Fruit fly (Drosophila melanogaster) whole organism, adult: ENCODE measurements around the gene CG10068.

Experiments used
- CG11617 ChIP-seq: fragments of 200-800 bp; sonication (Bioruptor generic); optimal IDR thresholded peaks from 2 replicates; lab custom pipeline; 2017; ENCODE audit warnings: mild to moderate bottlenecking, missing biosample characterization, missing genetic modification reagents, missing genetic modification characterization
- CG12768 ChIP-seq: fragments of 200-800 bp; sonication (Bioruptor generic); optimal IDR thresholded peaks from 2 replicates; lab custom pipeline; 2017; ENCODE audit warnings: missing biosample characterization, missing genetic modification characterization, mild to moderate bottlenecking, moderate library complexity, missing genetic modification reagents
- CG14711 ChIP-seq: fragments of 200-800 bp; sonication (Bioruptor generic); optimal IDR thresholded peaks from 2 replicates; lab custom pipeline; 2018; ENCODE audit warnings: missing biosample characterization, mild to moderate bottlenecking, missing genetic modification characterization, moderate library complexity
- CG1620 ChIP-seq: fragments of 200-800 bp; sonication (Bioruptor generic); optimal IDR thresholded peaks from 2 replicates; lab custom pipeline; 2016; ENCODE audit warnings: missing biosample characterization, missing genetic modification characterization
- CG33017 ChIP-seq: fragments of 200-800 bp; sonication (Bioruptor generic); optimal IDR thresholded peaks from 2 replicates; lab custom pipeline; 2018; ENCODE audit warnings: missing biosample characterization, mild to moderate bottlenecking, missing genetic modification characterization, moderate library complexity
- CG5204 ChIP-seq: fragments of 200-800 bp; sonication (Bioruptor generic); optimal IDR thresholded peaks from 2 replicates; lab custom pipeline; 2016; ENCODE audit warnings: missing biosample characterization, missing genetic modification characterization
- CG7045 ChIP-seq: fragments of 200-800 bp; sonication (Bioruptor generic); optimal IDR thresholded peaks from 2 replicates; lab custom pipeline; 2017; ENCODE audit warnings: missing biosample characterization, mild to moderate bottlenecking, missing genetic modification characterization
- CG7101 ChIP-seq: fragments of 200-800 bp; sonication (Bioruptor generic); optimal IDR thresholded peaks from 2 replicates; lab custom pipeline; 2018; ENCODE audit warnings: missing biosample characterization, mild to moderate bottlenecking, missing genetic modification characterization, moderate library complexity
- Clk ChIP-seq: fragments of 200-800 bp; sonication (Bioruptor generic); optimal IDR thresholded peaks from 2 replicates; lab custom pipeline; 2017; ENCODE audit warnings: missing biosample characterization, missing genetic modification characterization
- Crg-1 ChIP-seq: fragments of 200-800 bp; sonication (Bioruptor generic); optimal IDR thresholded peaks from 2 replicates; lab custom pipeline; 2016; ENCODE audit warnings: missing biosample characterization, missing genetic modification characterization
- Hr96 ChIP-seq: fragments of 200-800 bp; sonication (Bioruptor generic); optimal IDR thresholded peaks from 2 replicates; lab custom pipeline; 2016; ENCODE audit warnings: missing biosample characterization, missing genetic modification characterization
- Mnt ChIP-seq: fragments of 200-800 bp; sonication (Bioruptor generic); optimal IDR thresholded peaks from 2 replicates; lab custom pipeline; 2016; ENCODE audit warnings: missing biosample characterization, mild to moderate bottlenecking, missing genetic modification characterization
- bab1 ChIP-seq: fragments of 200-800 bp; sonication (Bioruptor generic); optimal IDR thresholded peaks from 3 replicates; lab custom pipeline; 2019; ENCODE audit warnings: missing biosample characterization, mild to moderate bottlenecking, missing genetic modification characterization, moderate library complexity
- cic ChIP-seq: fragments of 200-800 bp; sonication (Bioruptor generic); optimal IDR thresholded peaks from 2 replicates; lab custom pipeline; 2017; ENCODE audit warnings: missing biosample characterization, mild to moderate bottlenecking, missing genetic modification characterization, moderate library complexity
- cnc ChIP-seq, 2 experiments: fragments of >200 bp; optimal IDR thresholded peaks; 2 replicates each; lab custom pipeline; 2017
- kay ChIP-seq: fragments of 200-800 bp; sonication (Bioruptor generic); peaks from one replicate; lab custom pipeline; 2016; ENCODE audit warnings: missing biosample characterization, missing genetic modification characterization, borderline replicate concordance
- ovo ChIP-seq: fragments of 200-800 bp; sonication (Bioruptor generic); optimal IDR thresholded peaks from 2 replicates; lab custom pipeline; 2016; ENCODE audit warnings: missing biosample characterization, missing genetic modification characterization
- pad ChIP-seq: fragments of 200-800 bp; sonication (Bioruptor generic); optimal IDR thresholded peaks from 3 replicates; lab custom pipeline; 2017; ENCODE audit warnings: missing biosample characterization, missing genetic modification characterization, mild to moderate bottlenecking, moderate library complexity, missing genetic modification reagents
- tj ChIP-seq: fragments of 200-800 bp; sonication (Bioruptor generic); optimal IDR thresholded peaks from 3 replicates; lab custom pipeline; 2017; ENCODE audit warnings: missing biosample characterization, mild to moderate bottlenecking, missing genetic modification characterization, moderate library complexity
- toe ChIP-seq: fragments of 200-800 bp; sonication (Bioruptor generic); optimal IDR thresholded peaks from 2 replicates; lab custom pipeline; 2016; ENCODE audit warnings: missing biosample characterization, missing genetic modification characterization

Gene CG10068

DNA sequence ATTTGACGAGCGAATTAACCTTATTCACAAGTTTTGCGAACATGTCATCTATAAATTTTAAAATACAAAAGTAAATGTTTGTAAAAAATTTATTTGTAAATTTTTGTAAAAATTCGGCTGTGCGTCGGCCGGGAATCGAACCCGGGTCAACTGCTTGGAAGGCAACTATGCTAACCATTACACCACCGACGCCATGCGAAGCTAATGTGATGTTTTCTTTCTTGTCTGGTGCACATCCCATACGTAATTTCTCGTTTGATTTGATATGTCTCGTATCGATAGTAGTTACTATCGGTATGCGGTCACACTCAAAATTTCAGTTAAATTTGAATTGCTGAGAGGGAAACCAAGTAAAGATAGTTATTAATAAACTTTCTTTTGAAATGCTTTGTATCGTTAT, 3.0 kb upstream of the CG10068 start:
- TF ChIP-seq bab1 (GFP tag; lab: Kevin White, UChicago) (peak; percentile 11), Hr96 (GFP tag; lab: Kevin White, UChicago) (no peak)

DNA sequence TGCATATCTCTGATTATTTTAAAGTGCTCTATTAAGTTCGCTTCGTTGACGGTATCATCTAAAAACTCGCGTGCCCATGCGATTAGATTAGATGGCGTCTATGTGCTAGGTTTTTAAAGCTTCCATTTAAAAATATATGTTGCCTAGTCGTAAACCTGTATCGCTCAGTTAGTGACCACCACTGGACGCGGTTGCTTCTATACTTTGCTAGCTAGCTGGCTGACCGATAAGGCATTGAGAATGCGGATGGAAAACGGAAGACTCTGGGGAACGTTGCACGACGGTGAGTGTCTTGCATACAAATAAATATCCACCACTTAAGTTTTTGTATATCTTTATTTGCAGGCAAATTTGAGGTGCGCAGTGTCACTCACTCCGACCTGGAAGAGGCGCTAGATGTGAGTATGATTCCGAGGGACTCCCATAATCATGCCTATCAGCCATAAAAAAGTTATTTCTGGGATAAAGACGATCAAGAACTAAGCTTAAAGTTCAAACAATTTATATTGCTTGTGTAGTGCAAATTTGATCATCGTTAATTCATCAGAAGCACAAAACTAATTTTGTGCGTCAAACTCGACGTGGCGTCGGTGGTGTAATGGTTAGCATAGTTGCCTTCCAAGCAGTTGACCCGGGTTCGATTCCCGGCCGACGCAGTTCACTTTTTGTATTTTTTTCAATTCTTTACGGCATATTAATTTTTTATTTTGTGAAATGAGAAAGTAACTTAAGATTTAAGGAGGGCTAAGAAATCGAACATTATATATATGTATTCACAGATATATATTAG, 1.6 kb upstream of the CG10068 start, which contains the start of gene CG31248:
TSS of gene CG31248 (plus strand) at position 41 of the 790 bp plus-strand sequence.
- peak; percentile 58 for TF ChIP-seq CG12768 (GFP tag; lab: Kevin White, UChicago)
- peak; percentile 25 for TF ChIP-seq CG5204 (GFP tag; lab: Kevin White, UChicago)
- TF ChIP-seq CG7045: peak; percentile 47
- TF ChIP-seq CG14711: peak; percentile 34
- peak; percentile 35 for TF ChIP-seq tj (GFP tag; lab: Kevin White, UChicago)
- TF ChIP-seq Clk (GFP tag; lab: Kevin White, UChicago): no peak
- peak; percentile 6 for TF ChIP-seq CG7101 (tag; lab: Kevin White, UChicago)
- TF ChIP-seq CG11617 (GFP tag; lab: Kevin White, UChicago): peak; percentile 11
- TF ChIP-seq Mnt (GFP tag; lab: Kevin White, UChicago): peak; percentile 55
- TF ChIP-seq CG33017: no peak
- peak; percentile 90 for TF ChIP-seq cic (GFP tag; lab: Kevin White, UChicago)
- no peak for TF ChIP-seq cnc (optimal IDR thresholded peaks at IDR 0.05; lab: Kevin White, UChicago)
- TF ChIP-seq ovo (GFP tag; lab: Kevin White, UChicago): no peak
- TF ChIP-seq kay: peak; percentile 11
- TF ChIP-seq Hr96 (GFP tag; lab: Kevin White, UChicago): no peak
- peak; percentile 66 for TF ChIP-seq bab1 (GFP tag; lab: Kevin White, UChicago)
- peak; percentile 11 for TF ChIP-seq pad

DNA sequence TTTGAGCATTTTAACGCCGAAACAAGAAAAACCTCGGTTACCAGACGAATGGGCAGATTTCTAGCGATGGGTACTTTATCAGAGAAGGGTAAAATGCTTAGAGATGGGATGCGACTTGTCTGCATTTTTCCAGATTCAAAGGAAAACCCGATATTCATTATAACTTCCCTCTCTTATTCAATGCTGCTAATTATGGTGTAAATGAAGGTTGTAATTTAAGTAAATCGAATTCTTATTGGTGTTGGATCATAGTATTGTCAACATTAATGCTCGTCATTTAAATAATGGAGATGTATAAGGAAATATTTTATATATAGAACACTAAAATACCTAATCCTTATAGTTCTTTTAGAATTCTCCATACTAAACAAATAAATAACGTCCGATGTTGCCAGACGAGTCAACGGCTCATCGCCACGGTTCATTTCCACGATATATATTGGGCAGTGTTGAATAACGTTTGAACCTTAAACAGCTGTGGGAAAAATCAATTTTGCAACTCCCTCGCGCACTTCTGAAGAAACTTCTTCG, 3.7 kb downstream of the CG10068 start, which contains the start of the genes Alh and CG10098:
TSS of gene Alh (minus strand) at position 77 of the 531 bp plus-strand sequence.
TSS of gene CG10098 (plus strand) at position 440 of the 531 bp plus-strand sequence.
- TF ChIP-seq tj (GFP tag; lab: Kevin White, UChicago) (peak; percentile 69), toe (GFP tag; lab: Kevin White, UChicago) (peak; percentile 97), CG12768 (GFP tag; lab: Kevin White, UChicago) (peak; percentile 80), ovo (GFP tag; lab: Kevin White, UChicago) (peak; percentile 88), Clk (GFP tag; lab: Kevin White, UChicago) (peak; percentile 86), CG11617 (GFP tag; lab: Kevin White, UChicago) (peak; percentile 90), CG1620 (GFP tag; lab: Kevin White, UChicago) (peak; percentile 94), kay (peak; percentile 96), CG14711 (peak; percentile 53), Hr96 (GFP tag; lab: Kevin White, UChicago) (peak; percentile 89), Mnt (GFP tag; lab: Kevin White, UChicago) (peak; percentile 68), bab1 (GFP tag; lab: Kevin White, UChicago) (peak; percentile 22), CG33017 (peak; percentile 36), CG7101 (tag; lab: Kevin White, UChicago) (peak; percentile 82), Crg-1 (peak; percentile 83), cic (GFP tag; lab: Kevin White, UChicago) (no peak), pad (peak; percentile 71), CG7045 (peak; percentile 81), cnc (optimal IDR thresholded peaks at IDR 0.05; lab: Kevin White, UChicago) (no peak), CG5204 (GFP tag; lab: Kevin White, UChicago) (peak; percentile 93)

DNA sequence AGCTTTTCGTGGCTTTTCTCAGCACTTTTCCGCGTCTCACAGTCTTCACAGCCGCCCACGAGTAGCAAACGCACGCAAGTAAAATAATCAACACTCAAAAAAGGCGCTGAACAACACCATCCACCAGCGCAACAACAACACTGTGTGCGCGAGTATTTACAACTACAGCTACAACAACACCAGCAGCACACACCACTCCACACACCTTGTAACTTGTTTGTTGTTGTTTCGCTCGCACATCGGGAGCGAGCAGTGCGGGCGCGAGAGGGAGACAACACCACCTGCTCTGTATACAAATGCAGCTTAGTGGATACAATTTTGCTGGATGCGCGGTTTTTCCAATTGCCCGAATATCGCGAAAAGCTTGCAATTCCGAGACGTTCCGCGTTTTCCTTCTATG, 4.1 kb downstream of the CG10068 start:
- TF ChIP-seq CG11617 (GFP tag; lab: Kevin White, UChicago) (no peak), CG12768 (GFP tag; lab: Kevin White, UChicago) (no peak), bab1 (GFP tag; lab: Kevin White, UChicago) (no peak), cnc (optimal IDR thresholded peaks at IDR 0.05; lab: Kevin White, UChicago) (no peak), tj (GFP tag; lab: Kevin White, UChicago) (peak; percentile 88), CG33017 (no peak), CG7101 (tag; lab: Kevin White, UChicago) (no peak), CG5204 (GFP tag; lab: Kevin White, UChicago) (no peak), Hr96 (GFP tag; lab: Kevin White, UChicago) (no peak), CG1620 (GFP tag; lab: Kevin White, UChicago) (no peak), Mnt (GFP tag; lab: Kevin White, UChicago) (peak; percentile 72), toe (GFP tag; lab: Kevin White, UChicago) (no peak), cic (GFP tag; lab: Kevin White, UChicago) (peak; percentile 87), Clk (GFP tag; lab: Kevin White, UChicago) (no peak), pad (no peak), ovo (GFP tag; lab: Kevin White, UChicago) (no peak)

DNA sequence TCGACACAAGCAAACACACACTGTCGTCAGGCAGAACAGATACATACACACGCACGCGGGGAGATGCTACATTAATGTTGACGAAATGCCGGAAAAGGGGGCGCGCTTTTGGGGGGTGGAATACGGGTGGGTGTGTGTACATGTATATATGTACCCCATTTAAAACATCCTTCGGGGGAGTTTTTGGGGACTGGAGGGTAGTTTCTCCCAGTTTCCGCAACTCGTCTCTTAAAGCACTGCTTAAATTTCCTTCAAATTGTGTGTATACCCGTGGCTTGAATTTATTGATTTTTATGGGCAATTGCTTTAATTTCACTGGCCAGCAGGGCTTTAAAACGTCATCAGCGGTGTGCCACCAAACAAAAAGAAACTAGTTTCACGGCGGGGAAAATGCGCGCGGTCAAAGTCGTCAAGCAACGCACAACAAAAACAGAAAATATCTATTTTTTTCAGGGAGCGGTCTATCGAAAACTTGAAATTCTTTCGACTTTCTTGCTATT, 4.7 kb downstream of the CG10068 start:
- TF ChIP-seq CG5204 (GFP tag; lab: Kevin White, UChicago) (no peak), pad (peak; percentile 37)
